Fruit fly (Drosophila melanogaster): ENCODE measurements around the gene CG42464.

The CG42464 gene

DNA sequence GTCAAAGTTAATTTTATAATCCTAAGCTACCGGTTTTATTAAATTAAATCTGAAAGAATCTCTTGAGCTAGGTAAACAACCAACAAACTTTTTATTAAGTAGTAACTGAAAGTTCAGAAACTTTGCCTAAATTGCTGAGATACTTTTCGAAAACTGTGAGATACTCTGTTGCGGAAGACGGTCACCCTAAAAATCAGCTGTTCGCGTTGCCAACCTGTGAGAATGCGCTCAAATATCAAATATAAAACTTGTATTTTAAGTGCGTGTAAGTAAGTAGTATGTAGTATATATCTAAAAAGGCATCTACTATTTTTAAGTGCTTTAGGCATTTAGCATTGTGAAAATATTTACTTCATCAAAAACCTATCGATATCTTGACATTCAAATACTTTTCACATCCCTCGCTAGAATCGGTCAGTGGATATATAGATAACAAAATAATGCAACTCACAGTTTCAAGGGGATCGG, 13.7 kb downstream of the CG42464 start, which contains the start of the genes CG31955 and CG2818 (continued):
- TF ChIP-seq Mes4 (GFP tag; optimal IDR thresholded peaks at IDR 0.05): no peak
- TF ChIP-seq stwl (tag; optimal IDR thresholded peaks at IDR 0.05): peak; percentile 70
- peak; percentile 81 for TF ChIP-seq CG34224 (GFP tag; IDR thresholded peaks at IDR 0.05; ENCODE audit: partially characterized antibody)
- TF ChIP-seq danr (GFP tag; IDR thresholded peaks at IDR 0.05): no peak
- TF ChIP-seq CG18011 (GFP tag; optimal IDR thresholded peaks at IDR 0.05): peak; percentile 88
- peak; percentile 36; the same call in 1 of the 3 replicates for TF ChIP-seq vnd (GFP tag; IDR thresholded peaks at IDR 0.05; ENCODE audit: partially characterized antibody)
- TF ChIP-seq slbo (GFP tag; IDR thresholded peaks at IDR 0.05): no peak
- TF ChIP-seq tx (GFP tag; optimal IDR thresholded peaks at IDR 0.05): peak; percentile 36
- TF ChIP-seq Kr (GFP tag; optimal IDR thresholded peaks at IDR 0.05): no peak
- TF ChIP-seq Opbp (GFP tag; IDR thresholded peaks at IDR 0.05; ENCODE audit: partially characterized antibody): peak; percentile 64; the same call in 1 of the 3 replicates
- peak; percentile 68 for TF ChIP-seq knrl (GFP tag; IDR thresholded peaks at IDR 0.05; ENCODE audit: partially characterized antibody)
- TF ChIP-seq CG2116 (GFP tag; optimal IDR thresholded peaks at IDR 0.05): peak; percentile 93
- TF ChIP-seq twi (tag; optimal IDR thresholded peaks at IDR 0.05): no peak
- peak; percentile 41 for TF ChIP-seq CG15514 (GFP tag; optimal IDR thresholded peaks at IDR 0.05)
- no peak for TF ChIP-seq Atf-2 (GFP tag; optimal IDR thresholded peaks at IDR 0.05)
- peak; percentile 30 for TF ChIP-seq HmgZ (tag; optimal IDR thresholded peaks at IDR 0.05)
- no peak for TF ChIP-seq hth (optimal IDR thresholded peaks at IDR 0.05)
- 0 out of 2 replicates have a peak, but pooled peaks have one; percentile 5 for TF ChIP-seq Adf1 (GFP tag; IDR thresholded peaks at IDR 0.05)
- peak; percentile 76 for TF ChIP-seq CG16813 (GFP tag; IDR thresholded peaks at IDR 0.05; ENCODE audit: partially characterized antibody)
- 0 out of 2 replicates have a peak, but pooled peaks have one; percentile 24 for TF ChIP-seq nerfin-2 (GFP tag; IDR thresholded peaks at IDR 0.05; ENCODE audit: partially characterized antibody)
- TF ChIP-seq GATAe (GFP tag; conservative IDR thresholded peaks at IDR 0.05): 0 out of 2 replicates have a peak, but pooled peaks have one; percentile 25
- TF ChIP-seq bsh (GFP tag; optimal IDR thresholded peaks at IDR 0.05): peak in 1 of 2 experiments; percentile 19
- TF ChIP-seq pfk (GFP tag; optimal IDR thresholded peaks at IDR 0.05): no peak
- no peak for TF ChIP-seq pum (GFP tag; optimal IDR thresholded peaks at IDR 0.05)
- TF ChIP-seq sna (GFP tag; IDR thresholded peaks at IDR 0.05; ENCODE audit: partially characterized antibody): peak; percentile 85
- no peak for TF ChIP-seq CG2202 (tag; optimal IDR thresholded peaks at IDR 0.05)
- TF ChIP-seq nmo (GFP tag; optimal IDR thresholded peaks at IDR 0.05): peak; percentile 32
- TF ChIP-seq ind (GFP tag; optimal IDR thresholded peaks at IDR 0.05): peak; percentile 1
- TF ChIP-seq Ada2b (GFP tag; IDR thresholded peaks at IDR 0.05): no peak
- peak; percentile 42 for TF ChIP-seq Hsf (GFP tag; optimal IDR thresholded peaks at IDR 0.05)
- TF ChIP-seq NfI (GFP tag; optimal IDR thresholded peaks at IDR 0.05): peak; percentile 26
- TF ChIP-seq zen2 (GFP tag; IDR thresholded peaks at IDR 0.05; ENCODE audit: partially characterized antibody): peak; percentile 38; the same call in 1 of the 3 replicates
- no peak for TF ChIP-seq CG2889 (GFP tag; IDR thresholded peaks at IDR 0.05)
- no peak for TF ChIP-seq CG1647 (GFP tag; optimal IDR thresholded peaks at IDR 0.05)
- no peak for TF ChIP-seq CG3407 (GFP tag; optimal IDR thresholded peaks at IDR 0.05)
- TF ChIP-seq CG14710 (tag; optimal IDR thresholded peaks at IDR 0.05): peak; percentile 38
- peak; percentile 82 for TF ChIP-seq Dll (GFP tag; IDR thresholded peaks at IDR 0.05; ENCODE audit: partially characterized antibody)
- no peak for TF ChIP-seq Oaz (GFP tag; IDR thresholded peaks at IDR 0.05)
- no peak for TF ChIP-seq Stat92E (GFP tag; optimal IDR thresholded peaks at IDR 0.05)
- no peak for TF ChIP-seq cas (GFP tag; IDR thresholded peaks at IDR 0.05)
- peak; percentile 58 for TF ChIP-seq CG3995 (GFP tag; optimal IDR thresholded peaks at IDR 0.05)
- TF ChIP-seq CG13894 (tag; optimal IDR thresholded peaks at IDR 0.05): peak; percentile 40
- TF ChIP-seq gt (GFP tag; IDR thresholded peaks at IDR 0.05): no peak
- TF ChIP-seq gfzf (GFP tag; optimal IDR thresholded peaks at IDR 0.05): peak; percentile 52
- no peak for TF ChIP-seq CG5245 (GFP tag; optimal IDR thresholded peaks at IDR 0.05)
- TF ChIP-seq Ets97D (GFP tag; optimal IDR thresholded peaks at IDR 0.05): peak; percentile 50
- peak; percentile 62; the same call in 1 of the 2 replicates for TF ChIP-seq ranshi (GFP tag; IDR thresholded peaks at IDR 0.05)
- TF ChIP-seq CG9817 (tag; optimal IDR thresholded peaks at IDR 0.05): no peak
- TF ChIP-seq CG8388 (GFP tag; optimal IDR thresholded peaks at IDR 0.05): no peak

Measured in whole organism, embryonic.